Fruit fly (Drosophila melanogaster): Measurements from ENCODE around the gene sn.
A peak's percentile ranks its signal among the peaks of the same experiment; 100 is the strongest.

The sn gene

DNA sequence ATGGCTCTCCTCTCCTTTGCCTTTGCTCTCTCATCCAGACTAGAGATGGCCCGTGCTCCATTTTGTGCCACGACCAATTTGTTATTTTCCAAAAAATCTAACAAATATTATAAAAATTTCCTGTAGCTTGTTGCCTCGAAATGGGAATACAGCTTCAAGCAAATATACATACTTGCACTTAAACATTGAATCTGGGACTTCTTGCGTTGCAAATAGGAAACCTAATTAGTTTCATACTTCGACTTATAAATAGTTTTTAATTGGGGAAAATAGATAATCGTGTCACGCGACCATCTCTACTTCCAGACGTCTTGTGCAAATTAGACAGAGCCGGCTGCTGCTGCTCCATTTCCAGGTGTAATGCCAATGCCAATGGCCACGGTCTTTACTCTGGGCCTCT, 6.6 kb downstream of the sn start (continued):
- peak; percentile 78 to 80 for TF ChIP-seq salr (GFP tag; optimal IDR thresholded peaks at IDR 0.05)
- TF ChIP-seq achi (GFP tag; optimal IDR thresholded peaks at IDR 0.05) = peak; percentile 83
- TF ChIP-seq Blimp-1 (GFP tag; optimal IDR thresholded peaks at IDR 0.05) = peak; percentile 22
- TF ChIP-seq CG32006 (GFP tag; optimal IDR thresholded peaks at IDR 0.05) = peak; percentile 91
- TF ChIP-seq CG7368 (GFP tag; optimal IDR thresholded peaks at IDR 0.05) = peak; percentile 76
- TF ChIP-seq dac (GFP tag; optimal IDR thresholded peaks at IDR 0.05) = peak; percentile 77
- TF ChIP-seq CG11294 (GFP tag; IDR thresholded peaks at IDR 0.05) = peak; percentile 28; the same call in 1 of the 2 replicates
- TF ChIP-seq CG10669 (GFP tag; optimal IDR thresholded peaks at IDR 0.05) = peak; percentile 85

DNA sequence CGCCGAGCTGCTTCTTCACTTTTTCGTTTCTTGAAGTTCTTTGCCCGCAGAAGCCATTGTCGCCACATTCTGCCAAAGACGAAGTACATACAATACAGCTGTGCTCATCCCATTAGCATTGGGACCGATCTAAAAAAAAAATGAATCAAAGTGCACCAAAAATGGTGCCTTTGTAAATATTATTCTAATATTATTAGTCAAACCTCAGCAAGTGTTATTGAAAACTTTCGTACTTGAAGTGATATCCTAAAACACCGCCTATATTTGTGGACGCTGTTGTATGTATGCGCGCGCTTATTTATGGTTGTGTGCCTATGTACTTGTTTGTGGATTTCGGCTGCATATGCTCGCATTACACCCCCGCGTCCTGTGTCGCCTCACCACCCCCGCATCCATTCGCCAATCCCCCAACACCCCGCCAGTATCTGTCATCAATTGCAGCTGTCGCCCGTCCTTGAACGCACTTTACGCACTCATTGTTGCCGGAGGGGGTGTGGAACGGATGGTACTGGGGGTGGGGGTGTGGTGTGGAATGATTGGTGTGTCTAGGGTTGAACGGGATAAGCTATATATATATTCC, 8.6 kb downstream of the sn start:
- TF ChIP-seq CG6808 (GFP tag; optimal IDR thresholded peaks at IDR 0.05) (peak; percentile 92), cyc (GFP tag; optimal IDR thresholded peaks at IDR 0.05) (peak; percentile 82), Sox102F (GFP tag; optimal IDR thresholded peaks at IDR 0.05) (peak; percentile 89), Gug (GFP tag; IDR thresholded peaks at IDR 0.05) (peak; percentile 80), pdm3 (GFP tag; optimal IDR thresholded peaks at IDR 0.05) (peak; percentile 90), Eip78C (GFP tag) (peak; percentile 97), ss (GFP tag; optimal IDR thresholded peaks at IDR 0.05) (peak; percentile 91 to 94), CG11762 (GFP tag; optimal IDR thresholded peaks at IDR 0.05; ENCODE audit: insufficient read depth) (peak; percentile 82), CG4318 (GFP tag; optimal IDR thresholded peaks at IDR 0.05) (peak; percentile 66), CG8632 (GFP tag; optimal IDR thresholded peaks at IDR 0.05) (peak; percentile 87), Blimp-1 (GFP tag; optimal IDR thresholded peaks at IDR 0.05) (peak; percentile 67), CG6792 (GFP tag; optimal IDR thresholded peaks at IDR 0.05) (peak; percentile 88), CG8119 (GFP tag; IDR thresholded peaks at IDR 0.05) (peak; percentile 90), Hr38 (GFP tag; optimal IDR thresholded peaks at IDR 0.05) (no peak), CG32006 (GFP tag; optimal IDR thresholded peaks at IDR 0.05) (peak; percentile 88), Sox14 (GFP tag; optimal IDR thresholded peaks at IDR 0.05) (peak; percentile 89), CG6163 (GFP tag; IDR thresholded peaks at IDR 0.05) (peak; percentile 95), CG10631 (GFP tag; optimal IDR thresholded peaks at IDR 0.05) (peak; percentile 88), OdsH (GFP tag; optimal IDR thresholded peaks at IDR 0.05) (peak; percentile 87), dac (GFP tag; optimal IDR thresholded peaks at IDR 0.05) (peak; percentile 74), CG15336 (GFP tag; IDR thresholded peaks at IDR 0.05) (peak; percentile 90), fd85E (GFP tag; optimal IDR thresholded peaks at IDR 0.05) (peak; percentile 77), CG9139 (GFP tag; optimal IDR thresholded peaks at IDR 0.05) (peak; percentile 90), CG16779 (tag; optimal IDR thresholded peaks at IDR 0.05) (peak; percentile 77), CG6854 (GFP tag; optimal IDR thresholded peaks at IDR 0.05) (peak; percentile 75), CG8319 (GFP tag; optimal IDR thresholded peaks at IDR 0.05) (peak; percentile 74), CG7368 (GFP tag; optimal IDR thresholded peaks at IDR 0.05) (peak; percentile 85), CG31627 (GFP tag; optimal IDR thresholded peaks at IDR 0.05) (peak; percentile 85), spab (GFP tag; optimal IDR thresholded peaks at IDR 0.05) (peak; percentile 88), Ets96B (tag; optimal IDR thresholded peaks at IDR 0.05) (peak; percentile 88), Hr39 (GFP tag; optimal IDR thresholded peaks at IDR 0.05) (peak; percentile 83), CG11294 (GFP tag; IDR thresholded peaks at IDR 0.05) (peak; percentile 86), CG11902 (GFP tag; optimal IDR thresholded peaks at IDR 0.05) (peak; percentile 76), net (GFP tag; optimal IDR thresholded peaks at IDR 0.05) (peak; percentile 91), lz (GFP tag; optimal IDR thresholded peaks at IDR 0.05) (peak; percentile 86), Eip93F (GFP tag; optimal IDR thresholded peaks at IDR 0.05) (peak; percentile 71), CG34406 (GFP tag; optimal IDR thresholded peaks at IDR 0.05) (peak; percentile 87), eg (GFP tag; IDR thresholded peaks at IDR 0.05) (peak; percentile 94), fkh (GFP tag; optimal IDR thresholded peaks at IDR 0.05) (peak; percentile 38), CG3032 (tag; optimal IDR thresholded peaks at IDR 0.05) (peak; percentile 88), CG1621 (tag; optimal IDR thresholded peaks at IDR 0.05) (peak; percentile 94), Sox15 (GFP tag; optimal IDR thresholded peaks at IDR 0.05) (peak; percentile 82), Eip75B (GFP tag; optimal IDR thresholded peaks at IDR 0.05) (peak; percentile 87), Smox (GFP tag; optimal IDR thresholded peaks at IDR 0.05) (peak; percentile 84), achi (GFP tag; optimal IDR thresholded peaks at IDR 0.05) (peak; percentile 87), vri (GFP tag; optimal IDR thresholded peaks at IDR 0.05) (peak; percentile 82)
